Fruit fly (Drosophila melanogaster): ENCODE measurements around the gene CG13970.

Gene CG13970

DNA sequence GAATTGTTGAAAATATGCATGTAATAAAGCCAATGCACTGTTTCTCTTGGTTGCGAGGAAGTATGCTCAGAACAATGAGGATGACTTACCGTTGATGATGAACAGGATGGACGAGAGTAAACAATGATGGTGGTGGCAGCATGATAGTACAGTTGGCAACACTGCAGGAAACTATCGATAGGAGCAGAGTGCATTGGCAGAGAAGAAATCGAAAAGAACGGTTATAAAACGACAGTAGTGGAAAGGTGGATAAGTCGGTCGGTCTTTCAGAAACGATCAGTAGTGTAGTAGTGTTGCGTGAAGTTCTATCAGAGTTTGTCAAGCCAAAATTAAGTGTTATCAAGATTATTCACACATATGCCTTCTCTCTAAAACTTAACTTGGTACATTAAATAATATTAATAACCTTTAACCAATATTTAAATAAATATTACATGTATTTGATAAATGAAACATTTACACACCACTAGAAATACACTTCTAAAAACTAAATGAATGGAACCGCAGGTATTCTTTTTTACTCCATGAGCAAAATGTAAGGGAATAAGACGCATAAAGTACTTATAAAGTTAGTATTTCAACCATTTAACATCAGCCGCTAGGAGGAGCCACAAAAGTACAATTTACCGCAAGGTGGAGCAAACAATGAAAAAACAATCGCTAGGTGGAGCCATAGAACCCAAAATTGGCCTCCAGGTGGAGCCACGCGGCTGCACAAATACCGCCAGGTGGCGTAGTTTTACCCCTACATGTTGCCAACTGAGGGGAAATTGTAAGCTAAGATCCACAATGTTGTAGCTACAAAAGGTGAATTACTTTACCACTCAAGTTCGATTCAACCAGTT, 16.7 kb upstream of the CG13970 start (continued):
- TF ChIP-seq Kr (GFP tag; optimal IDR thresholded peaks at IDR 0.05) (no peak), maf-S (GFP tag; optimal IDR thresholded peaks at IDR 0.05) (peak; percentile 90), sr (GFP tag; IDR thresholded peaks at IDR 0.05) (peak; percentile 81), Neu2 (GFP tag; optimal IDR thresholded peaks at IDR 0.05; ENCODE audit: borderline replicate concordance) (peak; percentile 46), CG9817 (tag; optimal IDR thresholded peaks at IDR 0.05) (peak; percentile 91), BtbVII (GFP tag; optimal IDR thresholded peaks at IDR 0.05) (peak; percentile 36), fd96Cb (tag; optimal IDR thresholded peaks at IDR 0.05) (peak; percentile 75), CG17568 (GFP tag; optimal IDR thresholded peaks at IDR 0.05) (no peak), abd-A (tag; optimal IDR thresholded peaks at IDR 0.05) (no peak), Opbp (GFP tag; IDR thresholded peaks at IDR 0.05; ENCODE audit: partially characterized antibody) (peak; percentile 79), sd (tag; optimal IDR thresholded peaks at IDR 0.05) (no peak), CG15269 (tag; optimal IDR thresholded peaks at IDR 0.05) (peak; percentile 57), zen (tag; optimal IDR thresholded peaks at IDR 0.05) (peak; percentile 76), CG1603 (tag; optimal IDR thresholded peaks at IDR 0.05) (peak; percentile 90), Aef1 (GFP tag; IDR thresholded peaks at IDR 0.05) (peak; percentile 94), gfzf (GFP tag; optimal IDR thresholded peaks at IDR 0.05) (peak; percentile 36), CG32532 (GFP tag; IDR thresholded peaks at IDR 0.05) (peak; percentile 98), inv (GFP tag; IDR thresholded peaks at IDR 0.05; ENCODE audit: partially characterized antibody) (peak; percentile 67), CG3847 (GFP tag; IDR thresholded peaks at IDR 0.05) (peak; percentile 88), CG8478 (optimal IDR thresholded peaks at IDR 0.05) (peak; percentile 90), bab2 (GFP tag; optimal IDR thresholded peaks at IDR 0.05) (peak; percentile 97), dmrt11E (tag; optimal IDR thresholded peaks at IDR 0.05) (peak; percentile 72), CG15696 (tag; optimal IDR thresholded peaks at IDR 0.05) (peak; percentile 95), Side (GFP tag; optimal IDR thresholded peaks at IDR 0.05) (peak; percentile 86), CG16779 (GFP tag; IDR thresholded peaks at IDR 0.05) (peak; percentile 91), CG8359 (GFP tag; optimal IDR thresholded peaks at IDR 0.05; ENCODE audit: borderline replicate concordance) (no peak), CG4617 (GFP tag; optimal IDR thresholded peaks at IDR 0.05; ENCODE audit: borderline replicate concordance) (peak; percentile 86), CG7357 (GFP tag; IDR thresholded peaks at IDR 0.05) (peak; percentile 77; the same call in 2 of the 3 replicates), tx (GFP tag; optimal IDR thresholded peaks at IDR 0.05) (peak; percentile 87), CG13424 (tag; optimal IDR thresholded peaks at IDR 0.05) (peak; percentile 79), chm (GFP tag; IDR thresholded peaks at IDR 0.05) (peak; percentile 92), CG6654 (GFP tag; optimal IDR thresholded peaks at IDR 0.05) (peak; percentile 53), CG18599 (GFP tag; optimal IDR thresholded peaks at IDR 0.05) (peak; percentile 74), PHDP (tag; optimal IDR thresholded peaks at IDR 0.05) (peak; percentile 67), Rfx (GFP tag; IDR thresholded peaks at IDR 0.05) (peak; percentile 99), btn (GFP tag; optimal IDR thresholded peaks at IDR 0.05) (peak; percentile 70), grau (tag; optimal IDR thresholded peaks at IDR 0.05) (peak; percentile 80), gcm2 (GFP tag; optimal IDR thresholded peaks at IDR 0.05) (peak; percentile 88), CG4282 (GFP tag; optimal IDR thresholded peaks at IDR 0.05) (peak; percentile 80), CG12659 (GFP tag; optimal IDR thresholded peaks at IDR 0.05) (peak; percentile 60), Deaf1 (tag; optimal IDR thresholded peaks at IDR 0.05) (no peak), CG2712 (tag; optimal IDR thresholded peaks at IDR 0.05) (peak; percentile 80), grn (GFP tag; optimal IDR thresholded peaks at IDR 0.05) (peak; percentile 41), CG7987 (GFP tag; optimal IDR thresholded peaks at IDR 0.05) (peak; percentile 90), Pdp1 (GFP tag; optimal IDR thresholded peaks at IDR 0.05) (peak; percentile 82 to 92), Ptx1 (GFP tag; IDR thresholded peaks at IDR 0.05) (peak; percentile 96), wor (GFP tag; IDR thresholded peaks at IDR 0.05) (peak; percentile 73), odd (GFP tag; optimal IDR thresholded peaks at IDR 0.05) (peak; percentile 18)

All from whole organism, embryonic.